Worm (Caenorhabditis elegans): Measurements from ENCODE around the gene lad-2.

The lad-2 gene

ce11 chrIV:2998597-2999161 is 20.4 kb upstream of the lad-2 start:
- TF ChIP-seq hlh-30 (tag; optimal IDR thresholded peaks at IDR 0.05; ENCODE audit: insufficient read depth) (no peak), unc-3 (GFP tag; conservative IDR thresholded peaks at IDR 0.05) (0 out of 2 replicates have a peak, but pooled peaks have one; percentile 11), unc-3 (tag; optimal IDR thresholded peaks at IDR 0.05) (peak; percentile 43), ceh-14 (tag; optimal IDR thresholded peaks at IDR 0.05) (peak; percentile 71), tbx-2 (tag; optimal IDR thresholded peaks at IDR 0.05) (peak; percentile 63), pros-1 (tag; optimal IDR thresholded peaks at IDR 0.05) (peak; percentile 27), C38D4.7 (GFP tag; optimal IDR thresholded peaks at IDR 0.05) (no peak), syd-9 (tag; optimal IDR thresholded peaks at IDR 0.05) (peak; percentile 40), dmd-4 (tag; optimal IDR thresholded peaks at IDR 0.05; ENCODE audit: borderline replicate concordance) (peak; percentile 37), C08G9.2 (tag; optimal IDR thresholded peaks at IDR 0.05) (peak; percentile 59), unc-86 (tag; optimal IDR thresholded peaks at IDR 0.05) (peak; percentile 48), sdc-2 (tag; optimal IDR thresholded peaks at IDR 0.05) (peak; percentile 44), gmeb-2 (tag; optimal IDR thresholded peaks at IDR 0.05) (no peak), mec-3 (tag; optimal IDR thresholded peaks at IDR 0.05; ENCODE audit: borderline replicate concordance) (no peak), ceh-2 (tag; optimal IDR thresholded peaks at IDR 0.05) (peak; percentile 20), ceh-34 (tag; optimal IDR thresholded peaks at IDR 0.05) (peak; percentile 76), T23F11.4 (GFP tag; optimal IDR thresholded peaks at IDR 0.05) (no peak), hlh-6 (tag; optimal IDR thresholded peaks at IDR 0.05) (peak; percentile 47), eyg-1 (tag; optimal IDR thresholded peaks at IDR 0.05) (no peak), pag-3 (tag; optimal IDR thresholded peaks at IDR 0.05; ENCODE audit: borderline replicate concordance) (no peak), zip-5 (tag; optimal IDR thresholded peaks at IDR 0.05) (no peak), madf-2 (tag; optimal IDR thresholded peaks at IDR 0.05) (no peak), fkh-6 (tag; optimal IDR thresholded peaks at IDR 0.05) (no peak), nhr-232 (tag; optimal IDR thresholded peaks at IDR 0.05) (no peak), K02D7.2 (tag; optimal IDR thresholded peaks at IDR 0.05) (no peak), ceh-31 (tag; optimal IDR thresholded peaks at IDR 0.05) (peak; percentile 86), ama-1 (optimal IDR thresholded peaks at IDR 0.05) (no peak), pat-9 (tag; optimal IDR thresholded peaks at IDR 0.05) (no peak), elt-2 (tag; optimal IDR thresholded peaks at IDR 0.05) (peak; percentile 5), che-1 (tag; optimal IDR thresholded peaks at IDR 0.05) (peak; percentile 8), ceh-18 (tag; optimal IDR thresholded peaks at IDR 0.05) (peak; percentile 54), K09A11.1 (tag; optimal IDR thresholded peaks at IDR 0.05; ENCODE audit: insufficient read depth) (no peak), unc-42 (tag; optimal IDR thresholded peaks at IDR 0.05) (peak; percentile 45), ref-2 (tag; optimal IDR thresholded peaks at IDR 0.05) (peak; percentile 36), sox-2 (GFP tag; IDR thresholded peaks at IDR 0.05) (no peak), ceh-48 (tag; optimal IDR thresholded peaks at IDR 0.05) (peak; percentile 57), nfya-1 (tag; optimal IDR thresholded peaks at IDR 0.05) (peak; percentile 43), ceh-19 (GFP tag; optimal IDR thresholded peaks at IDR 0.05) (peak; percentile 67)

ce11 chrIV:2997302-2997701 is 19.0 kb upstream of the lad-2 start:
- TF ChIP-seq unc-55 (GFP tag; optimal IDR thresholded peaks at IDR 0.05) (peak; percentile 24), fkh-6 (tag; optimal IDR thresholded peaks at IDR 0.05) (no peak)

- TF ChIP-seq nhr-232 (tag; optimal IDR thresholded peaks at IDR 0.05) (no peak), hlh-8 (tag; optimal IDR thresholded peaks at IDR 0.05) (no peak), odd-2 (tag; optimal IDR thresholded peaks at IDR 0.05) (no peak), hlh-13 (GFP tag; optimal IDR thresholded peaks at IDR 0.05) (no peak), dve-1 (tag; optimal IDR thresholded peaks at IDR 0.05) (no peak), elt-4 (tag; optimal IDR thresholded peaks at IDR 0.05) (no peak), fkh-6 (tag; optimal IDR thresholded peaks at IDR 0.05) (no peak), pag-3 (tag; optimal IDR thresholded peaks at IDR 0.05; ENCODE audit: borderline replicate concordance) (no peak), F13H6.1 (tag; optimal IDR thresholded peaks at IDR 0.05) (no peak), syd-9 (tag; optimal IDR thresholded peaks at IDR 0.05) (no peak), pros-1 (tag; optimal IDR thresholded peaks at IDR 0.05) (no peak), lim-6 (tag; optimal IDR thresholded peaks at IDR 0.05) (no peak), ceh-34 (tag; optimal IDR thresholded peaks at IDR 0.05) (no peak), ceh-14 (tag; optimal IDR thresholded peaks at IDR 0.05) (no peak), elt-2 (tag; optimal IDR thresholded peaks at IDR 0.05) (no peak), sox-4 (tag; optimal IDR thresholded peaks at IDR 0.05) (no peak)
These were observed 17.1 kb upstream of the lad-2 start, which contains the start of gene Y54G2A.26 for ce11 chrIV:2995372-2995771. Gene Y54G2A.26 (minus strand): TSS chrIV:2995472.
